Worm (Caenorhabditis elegans) whole organism, young adult: Measurements from ENCODE around the gene ptc-1.

Experiments used
- B0019.2 ChIP-seq: fragments of 200-800 bp; sonication (Bioruptor generic); conservative IDR thresholded peaks from 2 replicates; pipeline ENCODE4 v1.3.6; 2022; ENCODE audit warnings: missing genetic modification reagents, missing genetic modification characterization, missing compliant biosample characterization
- B0336.3 ChIP-seq: fragments of 200-800 bp; sonication (Bioruptor generic); IDR thresholded peaks from 2 replicates; pipeline ENCODE4 v1.3.6; 2022; ENCODE audit warnings: missing genetic modification characterization, missing compliant biosample characterization
- D2030.7 ChIP-seq: fragments of 200-800 bp; sonication (Bioruptor generic); IDR thresholded peaks from 2 replicates; pipeline ENCODE4 v1.3.6; 2022; ENCODE audit warnings: missing genetic modification reagents, missing genetic modification characterization, missing compliant biosample characterization
- F22D6.2 ChIP-seq: sonication (generic microtip); optimal IDR thresholded peaks from 2 replicates; lab custom pipeline; 2016; ENCODE audit warnings: mild to moderate bottlenecking, missing genetic modification characterization, missing compliant biosample characterization
- F23B12.7 ChIP-seq: sonication (generic microtip); optimal IDR thresholded peaks from 2 replicates; lab custom pipeline; 2017; ENCODE audit warnings: missing genetic modification characterization, mild to moderate bottlenecking, missing compliant biosample characterization, antibody characterized with exemption, moderate library complexity; ENCODE audit not compliant: insufficient read depth
- F52B5.7 ChIP-seq: sonication (generic microtip); optimal IDR thresholded peaks from 2 replicates; lab custom pipeline; 2016; ENCODE audit warnings: mild to moderate bottlenecking, missing genetic modification characterization, missing compliant biosample characterization
- F57A8.1 ChIP-seq: fragments of 200-800 bp; sonication (Bioruptor generic); optimal IDR thresholded peaks from 2 replicates; lab custom pipeline; 2018; ENCODE audit warnings: mild to moderate bottlenecking, missing genetic modification characterization, moderate library complexity, missing compliant biosample characterization
- F57C9.4 ChIP-seq: sonication (generic microtip); optimal IDR thresholded peaks from 2 replicates; lab custom pipeline; 2017; ENCODE audit warnings: mild to moderate bottlenecking, missing genetic modification characterization, missing compliant biosample characterization
- T26A5.8 ChIP-seq: sonication (generic microtip); optimal IDR thresholded peaks from 2 replicates; lab custom pipeline; 2016; ENCODE audit warnings: missing genetic modification characterization, missing compliant biosample characterization
- Y53F4B.3 ChIP-seq: fragments of 200-800 bp; sonication (Bioruptor generic); IDR thresholded peaks from 2 replicates; pipeline ENCODE4 v1.3.6; 2022; ENCODE audit warnings: missing genetic modification reagents, missing genetic modification characterization, missing compliant biosample characterization
- Y53G8AR.9 ChIP-seq: fragments of 200-800 bp; sonication (Bioruptor generic); conservative IDR thresholded peaks from 2 replicates; pipeline ENCODE4 v1.3.6; 2022; ENCODE audit warnings: missing genetic modification reagents, missing genetic modification characterization, missing compliant biosample characterization
- aptf-2 ChIP-seq: fragments of 200-800 bp; sonication (Bioruptor generic); conservative IDR thresholded peaks from 2 replicates; pipeline ENCODE4 v1.3.6; 2022; ENCODE audit warnings: missing genetic modification reagents, missing genetic modification characterization, missing compliant biosample characterization
- cebp-1 ChIP-seq, 2 experiments: fragments of 200-800 bp in 1 of 2; sonication (Bioruptor generic) in 1 of 2; sonication (generic microtip) in 1 of 2; IDR thresholded peaks in 1 of 2; optimal IDR thresholded peaks in 1 of 2; 2 replicates each; pipeline versions ENCODE4 v1.3.6 to Lab custom; 2017 to 2022; ENCODE audit warnings: missing compliant biosample characterization in 2 of 2, missing genetic modification characterization in 2 of 2, mild to moderate bottlenecking in 1 of 2, missing genetic modification reagents in 1 of 2, moderate library complexity in 1 of 2
- ceh-100 ChIP-seq: fragments of 200-800 bp; sonication (Bioruptor generic); IDR thresholded peaks from 2 replicates; pipeline ENCODE4 v1.3.6; 2022; ENCODE audit warnings: missing genetic modification reagents, missing genetic modification characterization, missing compliant biosample characterization
- ceh-40 ChIP-seq: fragments of 200-800 bp; sonication (Bioruptor generic); IDR thresholded peaks from 2 replicates; pipeline ENCODE4 v1.3.6; 2022; ENCODE audit warnings: missing genetic modification characterization, missing compliant biosample characterization
- ceh-58 ChIP-seq: fragments of 200-800 bp; sonication (Bioruptor generic); IDR thresholded peaks from 2 replicates; pipeline ENCODE4 v1.3.6; 2022; ENCODE audit warnings: missing genetic modification characterization, missing compliant biosample characterization
- die-1 ChIP-seq: sonication (generic microtip); optimal IDR thresholded peaks from 2 replicates; lab custom pipeline; 2016; ENCODE audit warnings: missing genotype, mild to moderate bottlenecking, missing genetic modification characterization, missing compliant biosample characterization
- egl-18 ChIP-seq: fragments of 200-800 bp; sonication (Bioruptor generic); IDR thresholded peaks from 2 replicates; pipeline ENCODE4 v1.3.6; 2022; ENCODE audit warnings: missing genetic modification reagents, missing genetic modification characterization, missing compliant biosample characterization
- egl-44 ChIP-seq: fragments of 200-800 bp; sonication (Bioruptor generic); IDR thresholded peaks from 2 replicates; pipeline ENCODE4 v1.3.6; 2022; ENCODE audit warnings: missing genetic modification reagents, missing genetic modification characterization, missing compliant biosample characterization
- egrh-3 ChIP-seq: fragments of 200-800 bp; sonication (Bioruptor generic); IDR thresholded peaks from 2 replicates; pipeline ENCODE4 v1.3.6; 2022; ENCODE audit warnings: missing genetic modification reagents, missing genetic modification characterization, missing compliant biosample characterization
- ekl-4 ChIP-seq: fragments of 200-800 bp; sonication (Bioruptor generic); IDR thresholded peaks from 2 replicates; pipeline ENCODE4 v1.3.6; 2022; ENCODE audit warnings: missing genetic modification reagents, missing genetic modification characterization, missing compliant biosample characterization
- ets-4 ChIP-seq: fragments of 200-800 bp; sonication (Bioruptor generic); optimal IDR thresholded peaks from 2 replicates; lab custom pipeline; 2018; ENCODE audit warnings: mild to moderate bottlenecking, missing genetic modification characterization, missing compliant biosample characterization
- fkh-3 ChIP-seq: sonication (generic microtip); optimal IDR thresholded peaks from 2 replicates; lab custom pipeline; 2016; ENCODE audit warnings: mild to moderate bottlenecking, missing genetic modification characterization, missing compliant biosample characterization
- hlh-26 ChIP-seq: fragments of 200-800 bp; sonication (Bioruptor generic); conservative IDR thresholded peaks from 2 replicates; pipeline ENCODE4 v1.3.6; 2022; ENCODE audit warnings: missing genetic modification reagents, missing genetic modification characterization, missing compliant biosample characterization
- hmg-1.2 ChIP-seq: fragments of 200-800 bp; sonication (Bioruptor generic); IDR thresholded peaks from 2 replicates; pipeline ENCODE4 v1.3.6; 2022; ENCODE audit warnings: missing genetic modification reagents, missing genetic modification characterization, missing compliant biosample characterization
- hrde-1 ChIP-seq: sonication (generic microtip); optimal IDR thresholded peaks from 2 replicates; lab custom pipeline; 2016; ENCODE audit warnings: missing genetic modification characterization, mild to moderate bottlenecking, missing compliant biosample characterization, moderate library complexity, missing genotype, missing genetic modification reagents, borderline replicate concordance
- lag-1 ChIP-seq: fragments of 200-800 bp; sonication (Bioruptor generic); IDR thresholded peaks from 2 replicates; pipeline ENCODE4 v1.3.6; 2022; ENCODE audit warnings: missing genetic modification reagents, missing genetic modification characterization, missing compliant biosample characterization
- let-526 ChIP-seq: fragments of 200-800 bp; sonication (Bioruptor generic); IDR thresholded peaks from 2 replicates; pipeline ENCODE4 v1.3.6; 2022; ENCODE audit warnings: missing genetic modification reagents, missing genetic modification characterization, missing compliant biosample characterization
- lin-35 ChIP-seq, 3 experiments: fragments of 150-350 bp in 2 of 3; sonication (generic microtip) in 1 of 3; optimal IDR thresholded peaks; 2 replicates each; lab custom pipeline; 2014 to 2018; ENCODE audit warnings: missing biosample characterization in 3 of 3, missing genetic modification characterization in 3 of 3, missing genetic modification reagents in 3 of 3
- lsl-1 ChIP-seq: fragments of 200-800 bp; sonication (Bioruptor generic); optimal IDR thresholded peaks from 2 replicates; lab custom pipeline; 2018; ENCODE audit warnings: mild to moderate bottlenecking, missing genetic modification characterization, moderate library complexity, missing compliant biosample characterization
- madf-6 ChIP-seq: fragments of 200-800 bp; sonication (Bioruptor generic); IDR thresholded peaks from 2 replicates; pipeline ENCODE4 v1.3.6; 2022; ENCODE audit warnings: missing genetic modification reagents, missing genetic modification characterization, missing compliant biosample characterization
- mxl-1 ChIP-seq: sonication (generic microtip); optimal IDR thresholded peaks from 2 replicates; lab custom pipeline; 2016; ENCODE audit warnings: missing genetic modification characterization, missing compliant biosample characterization
- nfya-2 ChIP-seq: fragments of 200-800 bp; sonication (Bioruptor generic); IDR thresholded peaks from 2 replicates; pipeline ENCODE4 v1.3.6; 2022; ENCODE audit warnings: missing genetic modification reagents, missing genetic modification characterization, missing compliant biosample characterization
- nfyb-1 ChIP-seq: fragments of 200-800 bp; sonication (Bioruptor generic); IDR thresholded peaks from 2 replicates; pipeline ENCODE4 v1.3.6; 2022; ENCODE audit warnings: missing genetic modification reagents, missing genetic modification characterization, missing compliant biosample characterization
- nhr-120 ChIP-seq: fragments of 200-800 bp; sonication (Bioruptor generic); IDR thresholded peaks from 2 replicates; pipeline ENCODE4 v1.3.6; 2022; ENCODE audit warnings: missing genetic modification characterization, missing compliant biosample characterization
- nhr-27 ChIP-seq: fragments of 200-800 bp; sonication (Bioruptor generic); optimal IDR thresholded peaks from 2 replicates; lab custom pipeline; 2018; ENCODE audit warnings: mild to moderate bottlenecking, missing genetic modification characterization, moderate library complexity, missing compliant biosample characterization
- nhr-80 ChIP-seq: sonication (generic microtip); optimal IDR thresholded peaks from 2 replicates; lab custom pipeline; 2016; ENCODE audit warnings: missing genetic modification characterization, missing compliant biosample characterization
- nhr-90 ChIP-seq: sonication (generic microtip); optimal IDR thresholded peaks from 2 replicates; lab custom pipeline; 2016; ENCODE audit warnings: missing genotype, mild to moderate bottlenecking, missing genetic modification characterization, missing compliant biosample characterization
- pbrm-1 ChIP-seq: fragments of 200-800 bp; sonication (Bioruptor generic); IDR thresholded peaks from 2 replicates; pipeline ENCODE4 v1.3.6; 2022; ENCODE audit warnings: missing genetic modification reagents, missing genetic modification characterization, missing compliant biosample characterization
- pha-4 ChIP-seq: fragments of 150-350 bp; sonication (generic microtip); optimal IDR thresholded peaks from 2 replicates; lab custom pipeline; 2014; ENCODE audit warnings: missing biosample characterization, missing genetic modification reagents, missing genetic modification characterization
- sdz-38 ChIP-seq: sonication (generic microtip); optimal IDR thresholded peaks from 2 replicates; lab custom pipeline; 2016; ENCODE audit warnings: missing genotype, missing genetic modification characterization, missing compliant biosample characterization
- snpc-1.1 ChIP-seq: sonication (generic microtip); optimal IDR thresholded peaks from 2 replicates; lab custom pipeline; 2017; ENCODE audit warnings: missing genetic modification characterization, mild to moderate bottlenecking, missing compliant biosample characterization, antibody characterized with exemption, moderate library complexity, missing genotype, missing genetic modification reagents; ENCODE audit not compliant: insufficient read depth
- snpc-4 ChIP-seq, 5 experiments: fragments of 150-350 bp in 1 of 5; sonication (generic microtip) in 4 of 5; optimal IDR thresholded peaks; 2 replicates each; lab custom pipeline; 2014 to 2018; ENCODE audit warnings: missing genetic modification characterization in 5 of 5, missing biosample characterization in 3 of 5, antibody characterized with exemption in 2 of 5, mild to moderate bottlenecking in 2 of 5, missing compliant biosample characterization in 2 of 5, missing genotype in 2 of 5, moderate library complexity in 2 of 5, missing genetic modification reagents in 1 of 5
- tbp1 ChIP-seq: fragments of 200-800 bp; sonication (Bioruptor generic); optimal IDR thresholded peaks from 2 replicates; lab custom pipeline; 2018; ENCODE audit warnings: mild to moderate bottlenecking, missing genetic modification characterization, missing compliant biosample characterization
- tbx-9 ChIP-seq: sonication (generic microtip); optimal IDR thresholded peaks from 2 replicates; lab custom pipeline; 2016; ENCODE audit warnings: borderline replicate concordance, missing genetic modification characterization, inconsistent platforms, missing compliant biosample characterization
- ztf-22 ChIP-seq: fragments of 200-800 bp; sonication (Bioruptor generic); optimal IDR thresholded peaks from 2 replicates; lab custom pipeline; 2018; ENCODE audit warnings: mild to moderate bottlenecking, missing genetic modification characterization, moderate library complexity, missing compliant biosample characterization
- ztf-25 ChIP-seq: fragments of 200-800 bp; sonication (Bioruptor generic); IDR thresholded peaks from 2 replicates; pipeline ENCODE4 v1.3.6; 2022; ENCODE audit warnings: missing genetic modification reagents, missing genetic modification characterization, missing compliant biosample characterization
- ztf-26 ChIP-seq: sonication (generic microtip); optimal IDR thresholded peaks from 2 replicates; lab custom pipeline; 2017; ENCODE audit warnings: missing genetic modification characterization, missing compliant biosample characterization

ptc-1 gene

DNA sequence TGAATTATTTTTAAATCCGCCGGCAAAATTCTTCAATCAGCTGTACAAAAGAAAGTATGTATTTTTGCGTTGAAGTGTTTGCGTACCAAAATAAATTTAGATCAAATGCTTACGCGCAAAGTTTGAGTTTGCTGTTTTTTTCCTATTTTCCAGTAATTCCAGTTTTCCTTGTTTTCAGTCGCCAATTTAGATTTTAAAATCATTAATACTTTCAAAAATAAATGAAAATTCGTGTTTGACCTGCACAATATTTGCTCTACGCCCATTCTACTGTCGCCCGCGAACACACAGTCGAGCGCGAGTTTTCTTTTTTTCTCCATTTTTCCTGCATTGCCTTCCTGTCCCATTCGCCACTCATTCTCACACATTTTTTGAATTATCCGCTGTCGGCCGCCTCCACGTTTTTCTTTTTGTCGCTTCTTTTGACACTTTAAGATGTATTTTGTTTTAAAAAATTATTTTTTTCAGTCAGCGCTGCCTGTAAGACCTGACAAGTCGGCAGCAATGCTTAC lies at the start of gene ptc-1:
Gene ptc-1, plus strand, starts transcription at position 462 of the 512 bp plus-strand sequence.
- TF ChIP-seq ceh-58 (GFP tag; lab: Robert Waterston, UW) (no peak), hlh-26 (GFP tag; lab: Robert Waterston, UW) (no peak), let-526 (no peak), F52B5.7 (tag; lab: Kevin White, UChicago) (no peak), nhr-80 (tag; lab: Kevin White, UChicago) (no peak), pha-4 (no peak), nhr-90 (tag; lab: Kevin White, UChicago) (no peak), nhr-27 (tag; lab: Kevin White, UChicago) (no peak), D2030.7 (GFP tag; lab: Robert Waterston, UW) (peak; percentile 50), ztf-25 (GFP tag; lab: Robert Waterston, UW) (no peak), nfyb-1 (GFP tag; lab: Robert Waterston, UW) (no peak), ztf-22 (GFP tag; lab: Kevin White, UChicago) (no peak), ets-4 (GFP tag; lab: Kevin White, UChicago) (no peak), T26A5.8 (no peak), madf-6 (peak; percentile 91), lsl-1 (peak; percentile 78), pbrm-1 (no peak), die-1 (tag; lab: Kevin White, UChicago) (no peak), nfya-2 (GFP tag; lab: Robert Waterston, UW) (no peak), sdz-38 (no peak), egl-44 (no peak), snpc-4 (GFP tag; optimal IDR thresholded peaks at IDR 0.05; lab: Kevin White, UChicago) (no peak), snpc-4 (tag; optimal IDR thresholded peaks at IDR 0.05; lab: Kevin White, UChicago) (no peak), F57A8.1 (GFP tag; lab: Kevin White, UChicago) (no peak), egrh-3 (GFP tag; lab: Robert Waterston, UW) (no peak), ztf-26 (tag; lab: Kevin White, UChicago) (no peak), tbp1 (GFP tag; lab: Kevin White, UChicago) (no peak), Y53G8AR.9 (no peak), egl-18 (GFP tag; lab: Robert Waterston, UW) (no peak), F57C9.4 (tag; lab: Kevin White, UChicago) (no peak), F22D6.2 (tag; lab: Kevin White, UChicago) (no peak), tbx-9 (no peak), ekl-4 (GFP tag; lab: Robert Waterston, UW) (no peak), fkh-3 (no peak), nhr-120 (GFP tag; lab: Robert Waterston, UW) (no peak), snpc-1.1 (tag; lab: Kevin White, UChicago) (peak; percentile 55), aptf-2 (GFP tag; lab: Robert Waterston, UW) (no peak), ceh-100 (GFP tag; lab: Robert Waterston, UW) (no peak), lin-35 (GFP tag; optimal IDR thresholded peaks at IDR 0.05; lab: Kevin White, UChicago) (no peak), B0336.3 (no peak), F23B12.7 (tag; lab: Kevin White, UChicago) (no peak), B0019.2 (0 out of 2 replicates have a peak, but pooled peaks have one; percentile 21), lag-1 (no peak), Y53F4B.3 (GFP tag; lab: Robert Waterston, UW) (no peak), ceh-40 (GFP tag; lab: Robert Waterston, UW) (no peak), hrde-1 (no peak), hmg-1.2 (GFP tag; lab: Robert Waterston, UW) (peak; percentile 41; the same call in 1 of the 2 replicates), mxl-1 (tag; lab: Kevin White, UChicago) (no peak), cebp-1 (GFP tag; IDR thresholded peaks at IDR 0.05; lab: Robert Waterston, UW) (no peak), cebp-1 (tag; optimal IDR thresholded peaks at IDR 0.05; lab: Kevin White, UChicago) (no peak)
